Fruit fly (Drosophila melanogaster): ENCODE measurements around the gene CG17819.

- TF ChIP-seq Myc (optimal IDR thresholded peaks at IDR 0.05) (no peak), psq (optimal IDR thresholded peaks at IDR 0.05) (no peak), insv (optimal IDR thresholded peaks at IDR 0.05) (no peak)
These were observed 37.4 kb upstream of the CG17819 start for dm6 chr3R:21922674-21923323.
